Worm (Caenorhabditis elegans): ENCODE data around the gene spig-1.

spig-1 gene

ce11 chrV:7095254-7095990 is 43.9 kb downstream of the spig-1 start:
- TF ChIP-seq pag-3 (tag; optimal IDR thresholded peaks at IDR 0.05; ENCODE audit: borderline replicate concordance) (no peak), fkh-10 (GFP tag; optimal IDR thresholded peaks at IDR 0.05) (no peak), sdc-2 (tag; optimal IDR thresholded peaks at IDR 0.05) (no peak), hlh-30 (tag; optimal IDR thresholded peaks at IDR 0.05; ENCODE audit: insufficient read depth) (no peak), ceh-9 (tag; optimal IDR thresholded peaks at IDR 0.05) (no peak), unc-3 (GFP tag; conservative IDR thresholded peaks at IDR 0.05) (no peak), unc-3 (tag; optimal IDR thresholded peaks at IDR 0.05) (no peak), ceh-24 (tag; optimal IDR thresholded peaks at IDR 0.05) (no peak), dve-1 (tag; optimal IDR thresholded peaks at IDR 0.05) (no peak), eyg-1 (tag; optimal IDR thresholded peaks at IDR 0.05) (no peak), ets-4 (tag; optimal IDR thresholded peaks at IDR 0.05) (no peak), ceh-45 (GFP tag; IDR thresholded peaks at IDR 0.05) (no peak), unc-55 (GFP tag; optimal IDR thresholded peaks at IDR 0.05) (no peak), ceh-31 (tag; optimal IDR thresholded peaks at IDR 0.05) (no peak), ceh-22 (tag; optimal IDR thresholded peaks at IDR 0.05) (no peak), npax-4 (tag; optimal IDR thresholded peaks at IDR 0.05) (no peak), rnt-1 (tag; optimal IDR thresholded peaks at IDR 0.05) (no peak)

- TF ChIP-seq hlh-6 (tag; optimal IDR thresholded peaks at IDR 0.05), result no peak
- no peak for TF ChIP-seq syd-9 (tag; optimal IDR thresholded peaks at IDR 0.05)
- no peak for TF ChIP-seq lim-6 (tag; optimal IDR thresholded peaks at IDR 0.05)
- no peak for TF ChIP-seq rnt-1 (tag; optimal IDR thresholded peaks at IDR 0.05)
- no peak for TF ChIP-seq T23F11.4 (GFP tag; optimal IDR thresholded peaks at IDR 0.05)
- TF ChIP-seq hlh-30 (tag; optimal IDR thresholded peaks at IDR 0.05; ENCODE audit: insufficient read depth), result no peak
- TF ChIP-seq ceh-34 (tag; optimal IDR thresholded peaks at IDR 0.05), result no peak
- no peak for TF ChIP-seq zip-5 (tag; optimal IDR thresholded peaks at IDR 0.05)
- no peak for TF ChIP-seq dve-1 (tag; optimal IDR thresholded peaks at IDR 0.05)
- TF ChIP-seq ceh-30 (tag; optimal IDR thresholded peaks at IDR 0.05), result no peak
- TF ChIP-seq nhr-11 (tag; optimal IDR thresholded peaks at IDR 0.05), result no peak
- TF ChIP-seq pha-4 (tag; optimal IDR thresholded peaks at IDR 0.05), result no peak
Observed at ce11 chrV:7096129-7096730, 44.7 kb downstream of the spig-1 start.

ce11 chrV:7096811-7097210 is 45.3 kb downstream of the spig-1 start:
- TF ChIP-seq pat-9 (tag; optimal IDR thresholded peaks at IDR 0.05), result no peak
- TF ChIP-seq dmd-4 (tag; optimal IDR thresholded peaks at IDR 0.05; ENCODE audit: borderline replicate concordance), result no peak
- no peak for TF ChIP-seq dve-1 (tag; optimal IDR thresholded peaks at IDR 0.05)
- no peak for TF ChIP-seq ttx-3 (tag; optimal IDR thresholded peaks at IDR 0.05)
- TF ChIP-seq sox-4 (tag; optimal IDR thresholded peaks at IDR 0.05), result no peak
- TF ChIP-seq ahr-1 (tag; optimal IDR thresholded peaks at IDR 0.05), result no peak
- no peak for TF ChIP-seq tbx-2 (tag; optimal IDR thresholded peaks at IDR 0.05)

All from whole organism, late embryonic.